Worm (Caenorhabditis elegans): Measurements from ENCODE around the gene pitr-6.
A peak's percentile ranks its signal among the peaks of the same experiment; 100 is the strongest.

ce11 chrII:12425644-12426222 is 19.4 kb upstream of the pitr-6 start, which contains the start of gene daf-22:
- TF ChIP-seq nhr-25 (tag; optimal IDR thresholded peaks at IDR 0.05) (no peak), ceh-9 (tag; optimal IDR thresholded peaks at IDR 0.05) (no peak), fos-1 (tag; optimal IDR thresholded peaks at IDR 0.05) (no peak), sea-2 (GFP tag; optimal IDR thresholded peaks at IDR 0.05) (no peak), pqm-1 (tag; optimal IDR thresholded peaks at IDR 0.05) (peak; percentile 93), ZK546.5 (tag; optimal IDR thresholded peaks at IDR 0.05) (no peak), tbx-2 (tag; optimal IDR thresholded peaks at IDR 0.05) (no peak)
